Fruit fly (Drosophila melanogaster) whole organism, embryonic: ENCODE data around the gene cnc.

ENCODE experiments used
- B-H1 ChIP-seq: fragments of 200-800 bp; sonication (Bioruptor generic); IDR thresholded peaks from 3 replicates; pipeline ENCODE4 v1.3.6; 2022; ENCODE audit warnings: missing biosample characterization, missing genetic modification characterization
- Blimp-1 ChIP-seq: fragments of 200-800 bp; sonication (Bioruptor generic); optimal IDR thresholded peaks from 3 replicates; lab custom pipeline; 2018; ENCODE audit warnings: missing biosample characterization, missing genetic modification characterization, mild to moderate bottlenecking, moderate library complexity, missing genetic modification reagents
- CG11723 ChIP-seq: fragments of 200-800 bp; sonication (Bioruptor generic); optimal IDR thresholded peaks from 2 replicates; lab custom pipeline; 2017; ENCODE audit warnings: missing biosample characterization, mild to moderate bottlenecking, missing genetic modification characterization
- CG12219 ChIP-seq: fragments of 200-800 bp; sonication (Bioruptor generic); optimal IDR thresholded peaks from 3 replicates; lab custom pipeline; 2018; ENCODE audit warnings: missing biosample characterization, mild to moderate bottlenecking, missing genetic modification characterization
- CG12744 ChIP-seq: fragments of 200-800 bp; sonication (Bioruptor generic); optimal IDR thresholded peaks from 2 replicates; lab custom pipeline; 2016; ENCODE audit warnings: missing biosample characterization, missing genetic modification characterization
- CG13287 ChIP-seq: fragments of 200-800 bp; sonication (Bioruptor generic); IDR thresholded peaks from 2 replicates; pipeline ENCODE4 v1.3.6; 2022; ENCODE audit warnings: missing biosample characterization, missing genetic modification characterization; ENCODE audit not compliant: partially characterized antibody
- CG14441 ChIP-seq: fragments of 200-800 bp; sonication (Bioruptor generic); IDR thresholded peaks from 2 replicates; pipeline ENCODE4 v1.3.6; 2022; ENCODE audit warnings: missing biosample characterization, missing genetic modification characterization
- CG14965 ChIP-seq: fragments of 200-800 bp; sonication (Bioruptor generic); optimal IDR thresholded peaks from 2 replicates; lab custom pipeline; 2016; ENCODE audit warnings: missing biosample characterization, missing genetic modification characterization, borderline replicate concordance
- CG17328 ChIP-seq: fragments of 200-800 bp; sonication (Bioruptor generic); IDR thresholded peaks from 2 replicates; pipeline ENCODE4 v1.3.6; 2022; ENCODE audit warnings: missing biosample characterization, missing genetic modification characterization
- CG18011 ChIP-seq: fragments of 200-800 bp; sonication (Bioruptor generic); optimal IDR thresholded peaks from 2 replicates; lab custom pipeline; 2017; ENCODE audit warnings: missing biosample characterization, missing genetic modification characterization, mild to moderate bottlenecking, moderate library complexity, missing genotype
- CG18619 ChIP-seq: fragments of 200-800 bp; sonication (Bioruptor generic); optimal IDR thresholded peaks from 3 replicates; lab custom pipeline; 2017; ENCODE audit warnings: missing biosample characterization, mild to moderate bottlenecking, missing genetic modification characterization
- CG18764 ChIP-seq: fragments of 200-800 bp; sonication (Bioruptor generic); optimal IDR thresholded peaks from 3 replicates; lab custom pipeline; 2016; ENCODE audit warnings: missing biosample characterization, missing genetic modification characterization
- CG2202 ChIP-seq: fragments of 200-800 bp; sonication (Bioruptor generic); optimal IDR thresholded peaks from 2 replicates; lab custom pipeline; 2018; ENCODE audit warnings: missing biosample characterization, mild to moderate bottlenecking, missing genetic modification characterization
- CG2875 ChIP-seq: fragments of 200-800 bp; sonication (Bioruptor generic); optimal IDR thresholded peaks from 2 replicates; lab custom pipeline; 2017; ENCODE audit warnings: missing biosample characterization, mild to moderate bottlenecking, missing genetic modification characterization, missing genetic modification reagents
- CG2889 ChIP-seq: fragments of 200-800 bp; sonication (Bioruptor generic); IDR thresholded peaks from 3 replicates; pipeline ENCODE4 v1.3.6; 2022; ENCODE audit warnings: missing biosample characterization, missing genetic modification characterization
- CG4328 ChIP-seq: fragments of 200-800 bp; sonication (Bioruptor generic); optimal IDR thresholded peaks from 3 replicates; lab custom pipeline; 2017; ENCODE audit warnings: missing biosample characterization, missing genetic modification reagents, missing genetic modification characterization
- CG43689 ChIP-seq: fragments of 200-800 bp; sonication (Bioruptor generic); IDR thresholded peaks from 2 replicates; pipeline ENCODE4 v1.3.6; 2022; ENCODE audit warnings: missing biosample characterization, missing genetic modification characterization
- CG5180 ChIP-seq: fragments of 200-800 bp; sonication (Bioruptor generic); optimal IDR thresholded peaks from 3 replicates; lab custom pipeline; 2017; ENCODE audit warnings: missing biosample characterization, missing genetic modification characterization, mild to moderate bottlenecking, moderate library complexity, missing genetic modification reagents
- CG6254 ChIP-seq: fragments of 200-800 bp; sonication (Bioruptor generic); optimal IDR thresholded peaks from 3 replicates; lab custom pipeline; 2017; ENCODE audit warnings: mild to moderate bottlenecking, missing biosample characterization, missing genetic modification reagents, missing genetic modification characterization
- CG7786 ChIP-seq: fragments of 200-800 bp; sonication (Bioruptor generic); optimal IDR thresholded peaks from 2 replicates; lab custom pipeline; 2016; ENCODE audit warnings: missing biosample characterization, missing genetic modification characterization
- CG7928 ChIP-seq: fragments of 200-800 bp; sonication (Bioruptor generic); optimal IDR thresholded peaks from 2 replicates; lab custom pipeline; 2017; ENCODE audit warnings: missing biosample characterization, mild to moderate bottlenecking, missing genetic modification characterization
- CG8359 ChIP-seq: fragments of 200-800 bp; sonication (Bioruptor generic); optimal IDR thresholded peaks from 2 replicates; lab custom pipeline; 2017; ENCODE audit warnings: missing biosample characterization, mild to moderate bottlenecking, missing genetic modification characterization, borderline replicate concordance
- CG8478 ChIP-seq: fragments of >200 bp; optimal IDR thresholded peaks from 2 replicates; lab custom pipeline; 2018
- CoRest ChIP-seq: fragments of 200-800 bp; sonication (Bioruptor generic); optimal IDR thresholded peaks from 3 replicates; lab custom pipeline; 2018; ENCODE audit warnings: missing biosample characterization, mild to moderate bottlenecking, missing genetic modification characterization, moderate library complexity
- Dad ChIP-seq: fragments of 200-800 bp; sonication (Bioruptor generic); optimal IDR thresholded peaks from 3 replicates; lab custom pipeline; 2016; ENCODE audit warnings: missing biosample characterization, missing genetic modification characterization
- Dfd ChIP-seq, 2 experiments: fragments of >200 bp; optimal IDR thresholded peaks; 2 replicates each; lab custom pipeline; 2017; ENCODE audit warnings: missing biosample characterization in 2 of 2, missing genetic modification characterization in 2 of 2
- Dref ChIP-seq: fragments of 200-800 bp; sonication (Bioruptor generic); IDR thresholded peaks from 2 replicates; pipeline ENCODE4 v1.3.6; 2022; ENCODE audit warnings: missing biosample characterization, missing genetic modification characterization
- E2f2 ChIP-seq: fragments of 200-800 bp; sonication (Bioruptor generic); IDR thresholded peaks from 2 replicates; pipeline ENCODE4 v1.3.6; 2022; ENCODE audit warnings: missing biosample characterization, missing genetic modification characterization
- Hey ChIP-seq: fragments of 200-800 bp; sonication (Bioruptor generic); optimal IDR thresholded peaks from 3 replicates; lab custom pipeline; 2018; ENCODE audit warnings: missing biosample characterization, mild to moderate bottlenecking, missing genetic modification characterization
- NC2α ChIP-seq: fragments of 200-800 bp; sonication (Bioruptor generic); optimal IDR thresholded peaks from 2 replicates; lab custom pipeline; 2016; ENCODE audit warnings: missing biosample characterization, missing genetic modification characterization
- NFAT ChIP-seq: fragments of 200-800 bp; sonication (Bioruptor generic); IDR thresholded peaks from 2 replicates; pipeline ENCODE4 v1.3.6; 2022; ENCODE audit warnings: missing biosample characterization, missing genetic modification characterization
- Poxn ChIP-seq: fragments of 200-800 bp; sonication (Bioruptor generic); IDR thresholded peaks from 2 replicates; pipeline ENCODE4 v1.3.6; 2022; ENCODE audit warnings: missing biosample characterization, missing genetic modification characterization
- TFAM ChIP-seq: fragments of 200-800 bp; sonication (Bioruptor generic); optimal IDR thresholded peaks from 2 replicates; lab custom pipeline; 2017; ENCODE audit warnings: missing biosample characterization, missing genetic modification characterization, inconsistent platforms
- abd-A ChIP-seq: fragments of 200-800 bp; sonication (Bioruptor generic); optimal IDR thresholded peaks from 3 replicates; lab custom pipeline; 2019; ENCODE audit warnings: missing biosample characterization, mild to moderate bottlenecking, missing genetic modification characterization, moderate library complexity
- bab2 ChIP-seq: fragments of 200-800 bp; sonication (Bioruptor generic); optimal IDR thresholded peaks from 2 replicates; lab custom pipeline; 2016; ENCODE audit warnings: missing biosample characterization, missing genetic modification characterization
- btn ChIP-seq: fragments of 200-800 bp; sonication (Bioruptor generic); optimal IDR thresholded peaks from 2 replicates; lab custom pipeline; 2016; ENCODE audit warnings: missing biosample characterization, missing genetic modification characterization
- cad ChIP-seq: fragments of >200 bp; optimal IDR thresholded peaks from 2 replicates; lab custom pipeline; 2017; ENCODE audit warnings: missing biosample characterization, missing genetic modification characterization
- caup ChIP-seq: fragments of 200-800 bp; sonication (Bioruptor generic); optimal IDR thresholded peaks from 3 replicates; lab custom pipeline; 2017; ENCODE audit warnings: missing biosample characterization, mild to moderate bottlenecking, missing genetic modification characterization, moderate library complexity; ENCODE audit not compliant: severe bottlenecking
- dan ChIP-seq: fragments of 200-800 bp; sonication (Bioruptor generic); IDR thresholded peaks from 2 replicates; pipeline ENCODE4 v1.3.6; 2022; ENCODE audit warnings: missing biosample characterization, missing genetic modification characterization
- gro ChIP-seq: fragments of 200-800 bp; sonication (Bioruptor generic); optimal IDR thresholded peaks from 2 replicates; lab custom pipeline; 2016; ENCODE audit warnings: missing biosample characterization, missing genetic modification characterization
- kni ChIP-seq: fragments of 200-800 bp; sonication (Bioruptor generic); optimal IDR thresholded peaks from 3 replicates; lab custom pipeline; 2017; ENCODE audit warnings: mild to moderate bottlenecking, missing biosample characterization, missing genetic modification reagents, missing genetic modification characterization
- lola ChIP-seq, 3 experiments: fragments of >200 bp in 2 of 3; fragments of 200-800 bp in 1 of 3; sonication (Bioruptor generic) in 1 of 3; optimal IDR thresholded peaks; 2 replicates each; lab custom pipeline; 2017 to 2019; ENCODE audit warnings: missing biosample characterization in 3 of 3, missing genetic modification characterization in 3 of 3, mild to moderate bottlenecking in 1 of 3, moderate library complexity in 1 of 3
- prd ChIP-seq, 3 experiments: fragments of >200 bp in 2 of 3; fragments of 200-800 bp in 1 of 3; sonication (Bioruptor generic) in 1 of 3; optimal IDR thresholded peaks in 2 of 3; IDR thresholded peaks in 1 of 3; 2 replicates in 2 of 3; 3 replicates in 1 of 3; pipeline versions ENCODE4 v1.3.6 to Lab custom; 2017 to 2022; ENCODE audit warnings: missing biosample characterization in 1 of 3, missing genetic modification characterization in 1 of 3
- psq ChIP-seq: fragments of 200-800 bp; sonication (Bioruptor generic); optimal IDR thresholded peaks from 2 replicates; lab custom pipeline; 2017; ENCODE audit warnings: missing biosample characterization, missing genetic modification characterization
- shn ChIP-seq: fragments of 200-800 bp; sonication (Bioruptor generic); optimal IDR thresholded peaks from 3 replicates; lab custom pipeline; 2016; ENCODE audit warnings: missing biosample characterization, missing genetic modification characterization
- sima ChIP-seq: fragments of 200-800 bp; sonication (Bioruptor generic); optimal IDR thresholded peaks from 2 replicates; lab custom pipeline; 2016; ENCODE audit warnings: missing biosample characterization, missing genetic modification characterization
- ssp ChIP-seq: fragments of 200-800 bp; sonication (Bioruptor generic); IDR thresholded peaks from 2 replicates; pipeline ENCODE4 v1.3.6; 2022; ENCODE audit warnings: missing biosample characterization, missing genetic modification characterization
- trh ChIP-seq: fragments of 200-800 bp; sonication (Bioruptor generic); optimal IDR thresholded peaks from 2 replicates; lab custom pipeline; 2016; ENCODE audit warnings: missing biosample characterization, missing genetic modification characterization
- vvl ChIP-seq: fragments of 200-800 bp; sonication (Bioruptor generic); IDR thresholded peaks from 2 replicates; pipeline ENCODE4 v1.3.6; 2022; ENCODE audit warnings: missing biosample characterization, missing genetic modification characterization
- zfh2 ChIP-seq: fragments of 200-800 bp; sonication (Bioruptor generic); optimal IDR thresholded peaks from 2 replicates; lab custom pipeline; 2016; ENCODE audit warnings: missing biosample characterization, missing genetic modification characterization

cnc gene

DNA sequence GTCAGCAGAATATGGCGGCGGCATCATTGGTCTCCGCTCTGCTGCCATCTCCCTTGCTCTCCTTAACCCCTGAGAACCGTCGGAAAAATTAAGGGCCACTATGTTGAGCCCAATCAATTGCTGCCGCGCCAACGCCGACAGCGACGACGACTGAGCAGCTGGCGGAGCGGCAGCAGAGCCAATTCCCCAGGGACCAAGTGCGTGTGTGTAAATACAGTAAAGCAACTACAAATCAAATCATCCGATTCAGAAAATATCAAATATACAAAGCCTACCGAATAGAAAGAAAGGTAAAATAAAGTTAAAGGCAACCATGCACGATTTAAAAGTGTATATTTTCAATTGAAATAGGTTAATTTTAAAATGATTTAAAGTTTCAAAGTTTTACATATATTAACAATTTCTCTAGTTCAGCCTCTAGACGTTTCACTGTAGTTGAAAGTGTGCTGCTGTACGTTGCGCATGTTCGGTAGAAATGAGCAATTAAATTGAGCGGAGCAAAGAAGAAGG is 14.7 kb downstream of the cnc start (continued):
- no peak for TF ChIP-seq CG14441 (GFP tag; lab: Robert Waterston, UW)
- TF ChIP-seq B-H1, result no peak
- TF ChIP-seq E2f2 (GFP tag; lab: Robert Waterston, UW), result peak; percentile 41; the same call in 1 of the 2 replicates
- TF ChIP-seq CG7928, result no peak
- no peak for TF ChIP-seq cad
- peak; percentile 11 for TF ChIP-seq shn
- TF ChIP-seq caup (GFP tag; lab: Kevin White, UChicago), result peak; percentile 15
- no peak for TF ChIP-seq Dref (GFP tag; lab: Robert Waterston, UW)
- TF ChIP-seq CG43689 (GFP tag; lab: Robert Waterston, UW), result no peak
- no peak for TF ChIP-seq CG8478 (lab: Kevin White, UChicago)
- peak; percentile 23 for TF ChIP-seq CG4328 (GFP tag; lab: Kevin White, UChicago)
- no peak for TF ChIP-seq CG12219 (GFP tag; lab: Kevin White, UChicago)
- TF ChIP-seq CG17328 (GFP tag; lab: Robert Waterston, UW), result 0 out of 2 replicates have a peak, but pooled peaks have one; percentile 19
- no peak for TF ChIP-seq TFAM (GFP tag; lab: Kevin White, UChicago)
- TF ChIP-seq sima (GFP tag; lab: Kevin White, UChicago), result no peak
- no peak for TF ChIP-seq CG18011 (GFP tag; lab: Kevin White, UChicago)
- 0 out of 2 replicates have a peak, but pooled peaks have one; percentile 30 for TF ChIP-seq ssp (GFP tag; lab: Robert Waterston, UW)
- peak in 1 of 3 experiments; percentile 50 for TF ChIP-seq lola (GFP tag; optimal IDR thresholded peaks at IDR 0.05; lab: Kevin White, UChicago)
- TF ChIP-seq trh (GFP tag; lab: Kevin White, UChicago), result no peak
- TF ChIP-seq NFAT (GFP tag; lab: Robert Waterston, UW), result 0 out of 2 replicates have a peak, but pooled peaks have one; percentile 28
- no peak for TF ChIP-seq NC2α (GFP tag; lab: Kevin White, UChicago)
- TF ChIP-seq btn (GFP tag; lab: Kevin White, UChicago), result no peak
- TF ChIP-seq gro (GFP tag; lab: Kevin White, UChicago), result peak; percentile 25
- no peak for TF ChIP-seq CG2875 (GFP tag; lab: Kevin White, UChicago)
- TF ChIP-seq dan (GFP tag; lab: Robert Waterston, UW), result 0 out of 2 replicates have a peak, but pooled peaks have one; percentile 15
- TF ChIP-seq CG13287 (GFP tag; lab: Robert Waterston, UW), result no peak
- TF ChIP-seq CG12744 (GFP tag; lab: Kevin White, UChicago), result no peak
- peak; percentile 29 for TF ChIP-seq CG18619 (GFP tag; lab: Kevin White, UChicago)
- no peak for TF ChIP-seq CG14965 (GFP tag; lab: Kevin White, UChicago)
- peak; percentile 41 for TF ChIP-seq CG5180 (GFP tag; lab: Kevin White, UChicago)
- no peak for TF ChIP-seq Dfd (GFP tag; optimal IDR thresholded peaks at IDR 0.05; lab: Kevin White, UChicago)
- peak; percentile 22 for TF ChIP-seq zfh2 (GFP tag; lab: Kevin White, UChicago)
- TF ChIP-seq vvl (GFP tag; lab: Robert Waterston, UW), result peak; percentile 75
- peak; percentile 34 for TF ChIP-seq bab2
- TF ChIP-seq Dad, result no peak
- TF ChIP-seq CG2202 (tag; lab: Kevin White, UChicago), result no peak
- no peak for TF ChIP-seq kni
- TF ChIP-seq Hey (tag; lab: Kevin White, UChicago), result peak; percentile 12
- TF ChIP-seq Blimp-1, result peak; percentile 60
- no peak for TF ChIP-seq CG2889 (GFP tag; lab: Robert Waterston, UW)
- TF ChIP-seq Poxn (GFP tag; lab: Robert Waterston, UW), result no peak
- TF ChIP-seq CG8359 (GFP tag; lab: Kevin White, UChicago), result peak; percentile 24
- peak; percentile 43 for TF ChIP-seq CoRest (tag; lab: Kevin White, UChicago)
- TF ChIP-seq abd-A (tag; lab: Kevin White, UChicago), result no peak
- TF ChIP-seq CG18764 (GFP tag; lab: Kevin White, UChicago), result no peak
- TF ChIP-seq prd (optimal IDR thresholded peaks at IDR 0.05; lab: Kevin White, UChicago), result no peak
- peak; percentile 42; the same call in 1 of the 3 replicates for TF ChIP-seq prd (GFP tag; IDR thresholded peaks at IDR 0.05; lab: Robert Waterston, UW)
- TF ChIP-seq psq (GFP tag; lab: Kevin White, UChicago), result no peak
- TF ChIP-seq CG7786 (GFP tag; lab: Kevin White, UChicago), result peak; percentile 1
- peak; percentile 53 for TF ChIP-seq CG6254 (GFP tag; lab: Kevin White, UChicago)
- peak; percentile 27 for TF ChIP-seq CG11723 (GFP tag; lab: Kevin White, UChicago)
